Worm (Caenorhabditis elegans): ENCODE results near the gene best-5.

DNA sequence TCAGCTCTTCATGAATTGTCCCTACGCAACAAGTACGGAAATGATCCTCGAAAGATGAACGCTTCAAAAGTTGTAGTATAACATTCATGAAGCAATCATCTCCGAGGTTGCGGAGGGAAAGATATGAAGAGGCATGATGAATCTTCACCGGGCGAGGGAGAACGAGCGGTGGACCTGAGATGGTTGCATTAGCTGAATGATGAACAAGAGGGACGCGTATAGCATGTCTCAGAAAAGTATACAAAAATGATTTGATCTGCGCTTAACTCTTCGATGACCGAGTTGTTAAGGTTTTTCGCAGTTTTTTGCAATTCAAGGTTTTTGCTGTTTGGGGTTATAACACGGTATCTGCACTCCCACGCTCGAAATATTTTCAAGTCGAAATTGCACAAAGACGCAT is 4.1 kb downstream of the best-5 start, which contains the start of gene C07A9.10:
- TF ChIP-seq elt-4 (tag; optimal IDR thresholded peaks at IDR 0.05): no peak
- TF ChIP-seq fkh-10 (GFP tag; optimal IDR thresholded peaks at IDR 0.05): no peak
- no peak for TF ChIP-seq madf-2 (tag; optimal IDR thresholded peaks at IDR 0.05)
- no peak for TF ChIP-seq ceh-9 (tag; optimal IDR thresholded peaks at IDR 0.05)
- TF ChIP-seq pqm-1 (tag; optimal IDR thresholded peaks at IDR 0.05): no peak
- TF ChIP-seq ceh-48 (tag; optimal IDR thresholded peaks at IDR 0.05): no peak
- no peak for TF ChIP-seq ceh-19 (GFP tag; optimal IDR thresholded peaks at IDR 0.05)
- no peak for TF ChIP-seq tbx-2 (tag; optimal IDR thresholded peaks at IDR 0.05)
- TF ChIP-seq F13H6.1 (tag; optimal IDR thresholded peaks at IDR 0.05): no peak
- no peak for TF ChIP-seq pha-4 (tag; optimal IDR thresholded peaks at IDR 0.05)
- no peak for TF ChIP-seq pag-3 (tag; optimal IDR thresholded peaks at IDR 0.05; ENCODE audit: borderline replicate concordance)
- TF ChIP-seq nfya-1 (tag; optimal IDR thresholded peaks at IDR 0.05): no peak
- no peak for TF ChIP-seq hlh-8 (tag; optimal IDR thresholded peaks at IDR 0.05)
- TF ChIP-seq ceh-34 (tag; optimal IDR thresholded peaks at IDR 0.05): no peak

Data from whole organism, late embryonic.